Worm (Caenorhabditis elegans) whole organism, young adult: ENCODE measurements around the gene ceh-32.

Experiments used
- attf-5 ChIP-seq: fragments of 200-800 bp; sonication (Bioruptor generic); optimal IDR thresholded peaks from 2 replicates; lab custom pipeline; 2018; ENCODE audit warnings: mild to moderate bottlenecking, missing genetic modification characterization, missing compliant biosample characterization
- bed-2 ChIP-seq: fragments of 200-800 bp; sonication (Bioruptor generic); IDR thresholded peaks from 2 replicates; pipeline ENCODE4 v1.3.6; 2022; ENCODE audit warnings: missing genetic modification reagents, missing genetic modification characterization, missing compliant biosample characterization
- mcd-1 ChIP-seq: fragments of 200-800 bp; sonication (Bioruptor generic); IDR thresholded peaks from 2 replicates; pipeline ENCODE4 v1.3.6; 2022; ENCODE audit warnings: missing genetic modification reagents, missing genetic modification characterization, missing compliant biosample characterization

ce11 chrV:11691553-11691952, 13.6 kb downstream of the ceh-32 start, which contains the start of gene W05E10.1:
- TF ChIP-seq mcd-1 (GFP tag; lab: Robert Waterston, UW) (no peak), bed-2 (GFP tag; lab: Robert Waterston, UW) (no peak), attf-5 (GFP tag; lab: Kevin White, UChicago) (no peak)
